Fruit fly (Drosophila melanogaster) whole organism, wandering third instar larva: Measurements from ENCODE around the gene Or22b.

Experiments used
- CrebA ChIP-seq: fragments of 200-800 bp; sonication (Bioruptor generic); optimal IDR thresholded peaks from 2 replicates; lab custom pipeline; 2016; ENCODE audit warnings: missing biosample characterization, mild to moderate bottlenecking, missing genetic modification characterization, borderline replicate concordance
- h ChIP-seq: fragments of 200-800 bp; sonication (Bioruptor generic); optimal IDR thresholded peaks from 3 replicates; lab custom pipeline; 2016; ENCODE audit warnings: missing biosample characterization, mild to moderate bottlenecking, missing genetic modification characterization
- lola ChIP-seq: fragments of >200 bp; optimal IDR thresholded peaks from 2 replicates; lab custom pipeline; 2017; ENCODE audit warnings: missing biosample characterization, missing genetic modification characterization
- psq ChIP-seq: fragments of 200-800 bp; sonication (Bioruptor generic); optimal IDR thresholded peaks from 3 replicates; lab custom pipeline; 2017; ENCODE audit warnings: missing biosample characterization, mild to moderate bottlenecking, missing genetic modification characterization, moderate library complexity

dm6 chr2L:1509748-1510147 is 12.7 kb upstream of the Or22b start:
- TF ChIP-seq psq (GFP tag; lab: Kevin White, UChicago) (no peak), h (GFP tag; lab: Kevin White, UChicago) (no peak), CrebA (GFP tag; lab: Kevin White, UChicago) (no peak), lola (GFP tag; lab: Kevin White, UChicago) (no peak)
